Fruit fly (Drosophila melanogaster) whole organism, embryonic: ENCODE measurements around the gene miple2.

Experiments used
- Aef1 ChIP-seq: fragments of 200-800 bp; sonication (Bioruptor generic); IDR thresholded peaks from 3 replicates; pipeline ENCODE4 v1.3.6; 2022; ENCODE audit warnings: missing biosample characterization, missing genetic modification characterization
- Asciz ChIP-seq: fragments of 200-800 bp; sonication (Bioruptor generic); optimal IDR thresholded peaks from 2 replicates; lab custom pipeline; 2017; ENCODE audit warnings: missing biosample characterization, mild to moderate bottlenecking, missing genetic modification characterization, missing genetic modification reagents
- CG10147 ChIP-seq: fragments of 200-800 bp; sonication (Bioruptor generic); optimal IDR thresholded peaks from 2 replicates; lab custom pipeline; 2019; ENCODE audit warnings: missing biosample characterization, mild to moderate bottlenecking, missing genetic modification characterization, moderate library complexity
- CG11560 ChIP-seq: fragments of 200-800 bp; sonication (Bioruptor generic); IDR thresholded peaks from 3 replicates; pipeline ENCODE4 v1.3.6; 2022; ENCODE audit warnings: missing biosample characterization, missing genetic modification characterization
- CG1233 ChIP-seq: fragments of 200-800 bp; sonication (Bioruptor generic); optimal IDR thresholded peaks from 4 replicates; lab custom pipeline; 2018; ENCODE audit warnings: missing biosample characterization, mild to moderate bottlenecking, missing genetic modification characterization
- CG13624 ChIP-seq: fragments of 200-800 bp; sonication (Bioruptor generic); optimal IDR thresholded peaks from 2 replicates; lab custom pipeline; 2016; ENCODE audit warnings: missing biosample characterization, missing genetic modification characterization
- CG1603 ChIP-seq: fragments of 200-800 bp; sonication (Bioruptor generic); optimal IDR thresholded peaks from 2 replicates; lab custom pipeline; 2019; ENCODE audit warnings: missing biosample characterization, mild to moderate bottlenecking, missing genetic modification characterization, moderate library complexity
- CG16815 ChIP-seq: fragments of 200-800 bp; sonication (Bioruptor generic); optimal IDR thresholded peaks from 3 replicates; lab custom pipeline; 2017; ENCODE audit warnings: missing biosample characterization, mild to moderate bottlenecking, missing genetic modification characterization
- CG17328 ChIP-seq: fragments of 200-800 bp; sonication (Bioruptor generic); IDR thresholded peaks from 2 replicates; pipeline ENCODE4 v1.3.6; 2022; ENCODE audit warnings: missing biosample characterization, missing genetic modification characterization
- CG17568 ChIP-seq: fragments of 200-800 bp; sonication (Bioruptor generic); optimal IDR thresholded peaks from 2 replicates; lab custom pipeline; 2018; ENCODE audit warnings: missing biosample characterization, mild to moderate bottlenecking, missing genetic modification characterization, moderate library complexity
- CG17802 ChIP-seq: fragments of 200-800 bp; sonication (Bioruptor generic); optimal IDR thresholded peaks from 2 replicates; lab custom pipeline; 2018; ENCODE audit warnings: missing biosample characterization, mild to moderate bottlenecking, missing genetic modification characterization, moderate library complexity
- CG3065 ChIP-seq: fragments of 200-800 bp; sonication (Bioruptor generic); optimal IDR thresholded peaks from 2 replicates; lab custom pipeline; 2016; ENCODE audit warnings: missing biosample characterization, missing genetic modification characterization
- CG34422 ChIP-seq: fragments of 200-800 bp; sonication (Bioruptor generic); IDR thresholded peaks from 3 replicates; pipeline ENCODE4 v1.3.6; 2022; ENCODE audit warnings: missing biosample characterization, missing genetic modification characterization
- CG4328 ChIP-seq: fragments of 200-800 bp; sonication (Bioruptor generic); optimal IDR thresholded peaks from 3 replicates; lab custom pipeline; 2017; ENCODE audit warnings: missing biosample characterization, missing genetic modification reagents, missing genetic modification characterization
- CG5180 ChIP-seq: fragments of 200-800 bp; sonication (Bioruptor generic); optimal IDR thresholded peaks from 3 replicates; lab custom pipeline; 2017; ENCODE audit warnings: missing biosample characterization, missing genetic modification characterization, mild to moderate bottlenecking, moderate library complexity, missing genetic modification reagents
- CG6683 ChIP-seq: fragments of 200-800 bp; sonication (Bioruptor generic); optimal IDR thresholded peaks from 2 replicates; lab custom pipeline; 2017; ENCODE audit warnings: missing biosample characterization, mild to moderate bottlenecking, missing genetic modification characterization, missing genetic modification reagents
- CG6813 ChIP-seq: fragments of 200-800 bp; sonication (Bioruptor generic); optimal IDR thresholded peaks from 2 replicates; lab custom pipeline; 2017; ENCODE audit warnings: missing biosample characterization, missing genetic modification characterization, mild to moderate bottlenecking, moderate library complexity, missing genetic modification reagents
- CG6854 ChIP-seq: fragments of 200-800 bp; sonication (Bioruptor generic); optimal IDR thresholded peaks from 3 replicates; lab custom pipeline; 2017; ENCODE audit warnings: missing biosample characterization, mild to moderate bottlenecking, missing genetic modification characterization
- CG9797 ChIP-seq: fragments of 200-800 bp; sonication (Bioruptor generic); optimal IDR thresholded peaks from 3 replicates; lab custom pipeline; 2018; ENCODE audit warnings: missing biosample characterization, mild to moderate bottlenecking, missing genetic modification characterization
- CTCF ChIP-seq: fragments of 200-800 bp; sonication (Bioruptor generic); optimal IDR thresholded peaks from 2 replicates; lab custom pipeline; 2017; ENCODE audit warnings: missing biosample characterization, mild to moderate bottlenecking, missing genetic modification characterization, moderate library complexity
- D19B ChIP-seq: fragments of 200-800 bp; sonication (Bioruptor generic); optimal IDR thresholded peaks from 2 replicates; lab custom pipeline; 2017; ENCODE audit warnings: missing biosample characterization, mild to moderate bottlenecking, missing genetic modification characterization
- Dbx ChIP-seq: fragments of 200-800 bp; sonication (Bioruptor generic); IDR thresholded peaks from 3 replicates; pipeline ENCODE4 v1.3.6; 2022; ENCODE audit warnings: missing biosample characterization, missing genetic modification characterization
- HHEX ChIP-seq: fragments of 200-800 bp; sonication (Bioruptor generic); optimal IDR thresholded peaks from 3 replicates; lab custom pipeline; 2017; ENCODE audit warnings: missing biosample characterization, mild to moderate bottlenecking, missing genetic modification characterization, missing genetic modification reagents
- HLHmδ ChIP-seq: fragments of 200-800 bp; sonication (Bioruptor generic); optimal IDR thresholded peaks from 2 replicates; lab custom pipeline; 2018; ENCODE audit warnings: missing biosample characterization, mild to moderate bottlenecking, missing genetic modification characterization, moderate library complexity
- Hmx ChIP-seq: fragments of 200-800 bp; sonication (Bioruptor generic); optimal IDR thresholded peaks from 2 replicates; lab custom pipeline; 2016; ENCODE audit warnings: missing biosample characterization, missing genetic modification characterization
- Hr3 ChIP-seq: fragments of 200-800 bp; sonication (Bioruptor generic); optimal IDR thresholded peaks from 3 replicates; lab custom pipeline; 2016; ENCODE audit warnings: missing biosample characterization, missing genetic modification characterization
- NC2β ChIP-seq: fragments of 200-800 bp; sonication (Bioruptor generic); optimal IDR thresholded peaks from 2 replicates; lab custom pipeline; 2016; ENCODE audit warnings: missing biosample characterization, missing genetic modification characterization
- Nf-YC ChIP-seq: fragments of 200-800 bp; optimal IDR thresholded peaks from 3 replicates; lab custom pipeline; 2019; ENCODE audit warnings: missing biosample characterization, mild to moderate bottlenecking, missing genetic modification characterization, moderate library complexity
- Opbp ChIP-seq: fragments of 200-800 bp; sonication (Bioruptor generic); IDR thresholded peaks from 3 replicates; pipeline ENCODE4 v1.3.6; 2022; ENCODE audit warnings: missing biosample characterization, missing genetic modification characterization; ENCODE audit not compliant: partially characterized antibody
- Optix ChIP-seq: fragments of 200-800 bp; sonication (Bioruptor generic); IDR thresholded peaks from 3 replicates; pipeline ENCODE4 v1.3.6; 2022; ENCODE audit warnings: missing biosample characterization, missing genetic modification characterization
- Poxn ChIP-seq: fragments of 200-800 bp; sonication (Bioruptor generic); IDR thresholded peaks from 2 replicates; pipeline ENCODE4 v1.3.6; 2022; ENCODE audit warnings: missing biosample characterization, missing genetic modification characterization
- amos ChIP-seq: fragments of 200-800 bp; sonication (Bioruptor generic); IDR thresholded peaks from 2 replicates; pipeline ENCODE4 v1.3.6; 2022; ENCODE audit warnings: missing biosample characterization, missing genetic modification characterization; ENCODE audit not compliant: partially characterized antibody
- bbx ChIP-seq: fragments of 200-800 bp; sonication (Bioruptor generic); IDR thresholded peaks from 2 replicates; pipeline ENCODE4 v1.3.6; 2022; ENCODE audit warnings: missing biosample characterization, missing genetic modification characterization; ENCODE audit not compliant: partially characterized antibody
- bcd ChIP-seq: fragments of 200-800 bp; sonication (Bioruptor generic); optimal IDR thresholded peaks from 2 replicates; lab custom pipeline; 2017; ENCODE audit warnings: missing biosample characterization, mild to moderate bottlenecking, missing genetic modification characterization
- btn ChIP-seq: fragments of 200-800 bp; sonication (Bioruptor generic); optimal IDR thresholded peaks from 2 replicates; lab custom pipeline; 2016; ENCODE audit warnings: missing biosample characterization, missing genetic modification characterization
- dpn ChIP-seq, 2 experiments: fragments of 200-800 bp; sonication (Bioruptor generic); optimal IDR thresholded peaks; 3 replicates each; lab custom pipeline; 2016; ENCODE audit warnings: missing biosample characterization in 2 of 2, missing genetic modification characterization in 2 of 2
- en ChIP-seq: fragments of 200-800 bp; sonication (Bioruptor generic); optimal IDR thresholded peaks from 2 replicates; lab custom pipeline; 2016; ENCODE audit warnings: missing biosample characterization, missing genetic modification characterization
- exex ChIP-seq: fragments of 200-800 bp; sonication (Bioruptor generic); optimal IDR thresholded peaks from 4 replicates; lab custom pipeline; 2018; ENCODE audit warnings: missing biosample characterization, mild to moderate bottlenecking, missing genetic modification characterization, moderate library complexity
- fd102C ChIP-seq: fragments of 200-800 bp; sonication (Bioruptor generic); optimal IDR thresholded peaks from 2 replicates; lab custom pipeline; 2018; ENCODE audit warnings: missing biosample characterization, mild to moderate bottlenecking, missing genetic modification characterization, moderate library complexity
- fu2 ChIP-seq: fragments of 200-800 bp; sonication (Bioruptor generic); optimal IDR thresholded peaks from 2 replicates; lab custom pipeline; 2016; ENCODE audit warnings: missing biosample characterization, missing genetic modification characterization
- kni ChIP-seq: fragments of 200-800 bp; sonication (Bioruptor generic); optimal IDR thresholded peaks from 3 replicates; lab custom pipeline; 2017; ENCODE audit warnings: mild to moderate bottlenecking, missing biosample characterization, missing genetic modification reagents, missing genetic modification characterization
- p53 ChIP-seq: fragments of 200-800 bp; sonication (Bioruptor generic); optimal IDR thresholded peaks from 2 replicates; lab custom pipeline; 2016; ENCODE audit warnings: missing biosample characterization, missing genetic modification characterization
- pb ChIP-seq: fragments of 200-800 bp; sonication (Bioruptor generic); optimal IDR thresholded peaks from 3 replicates; lab custom pipeline; 2016; ENCODE audit warnings: missing biosample characterization, missing genetic modification characterization
- phol ChIP-seq: fragments of 200-800 bp; sonication (Bioruptor generic); optimal IDR thresholded peaks from 3 replicates; lab custom pipeline; 2018; ENCODE audit warnings: missing biosample characterization, mild to moderate bottlenecking, missing genetic modification characterization, moderate library complexity
- rib ChIP-seq: fragments of 200-800 bp; sonication (Bioruptor generic); IDR thresholded peaks from 2 replicates; pipeline ENCODE4 v1.3.6; 2022; ENCODE audit warnings: missing biosample characterization, missing genetic modification characterization
- sens-2 ChIP-seq: fragments of 200-800 bp; sonication (Bioruptor generic); IDR thresholded peaks from 2 replicates; pipeline ENCODE4 v1.3.6; 2022; ENCODE audit warnings: missing biosample characterization, missing genetic modification characterization
- ttk ChIP-seq: fragments of 200-800 bp; sonication (Bioruptor generic); IDR thresholded peaks from 2 replicates; pipeline ENCODE4 v2.1.2; 2022; ENCODE audit warnings: missing biosample characterization, missing genetic modification characterization
- twi ChIP-seq: fragments of 200-800 bp; optimal IDR thresholded peaks from 2 replicates; lab custom pipeline; 2019; ENCODE audit warnings: missing biosample characterization, mild to moderate bottlenecking, missing genetic modification characterization, moderate library complexity
- unc-4 ChIP-seq: fragments of 200-800 bp; sonication (Bioruptor generic); IDR thresholded peaks from 2 replicates; pipeline ENCODE4 v1.3.6; 2022; ENCODE audit warnings: missing biosample characterization, missing genetic modification characterization; ENCODE audit not compliant: partially characterized antibody
- unpg ChIP-seq: fragments of 200-800 bp; sonication (Bioruptor generic); optimal IDR thresholded peaks from 3 replicates; lab custom pipeline; 2018; ENCODE audit warnings: missing biosample characterization, mild to moderate bottlenecking, missing genetic modification characterization, moderate library complexity
- zf30C ChIP-seq: fragments of 200-800 bp; sonication (Bioruptor generic); optimal IDR thresholded peaks from 3 replicates; lab custom pipeline; 2018; ENCODE audit warnings: missing biosample characterization, mild to moderate bottlenecking, missing genetic modification characterization

miple2 gene

DNA sequence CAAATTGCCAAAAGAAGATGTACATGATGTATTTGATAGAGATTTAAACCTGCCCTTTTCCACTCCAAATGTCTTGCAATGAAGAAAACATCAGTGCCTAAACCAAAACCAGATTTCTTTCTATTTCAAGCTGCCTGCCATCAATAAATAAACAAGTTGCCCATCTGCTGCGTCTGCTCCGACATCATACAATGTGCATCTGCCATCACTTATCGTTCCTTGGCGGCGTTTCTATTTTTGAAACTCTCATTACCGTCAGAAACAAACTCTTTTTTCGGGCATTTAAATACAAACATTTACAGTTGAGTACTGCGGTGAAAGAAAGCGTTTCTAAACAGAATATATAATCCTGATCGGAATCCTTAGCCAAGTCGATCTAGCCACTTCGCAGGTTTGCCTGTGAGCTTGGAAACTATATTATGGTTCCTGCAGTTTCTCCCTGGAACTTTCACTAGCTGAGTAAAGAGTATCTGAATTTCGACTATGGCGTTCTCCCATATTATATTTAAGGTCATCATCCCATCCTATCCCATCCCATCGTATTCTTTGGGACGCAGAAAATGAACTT is 23.9 kb downstream of the miple2 start (continued):
- TF ChIP-seq CG17802 (tag; lab: Kevin White, UChicago) (no peak), sens-2 (no peak), HLHmδ (no peak), ttk (GFP tag; lab: Robert Waterston, UW) (no peak), amos (GFP tag; lab: Robert Waterston, UW) (no peak), HHEX (GFP tag; lab: Kevin White, UChicago) (no peak), NC2β (GFP tag; lab: Kevin White, UChicago) (no peak), bbx (GFP tag; lab: Robert Waterston, UW) (no peak), CG6854 (GFP tag; lab: Kevin White, UChicago) (no peak), CG3065 (no peak), CG13624 (no peak), phol (tag; lab: Kevin White, UChicago) (peak; percentile 62), fd102C (GFP tag; lab: Kevin White, UChicago) (no peak), exex (tag; lab: Kevin White, UChicago) (no peak), D19B (GFP tag; lab: Kevin White, UChicago) (no peak), kni (GFP tag; lab: Kevin White, UChicago) (no peak), Optix (peak; percentile 31; the same call in 1 of the 3 replicates), btn (GFP tag; lab: Kevin White, UChicago) (no peak), Hr3 (GFP tag; lab: Kevin White, UChicago) (no peak), p53 (GFP tag; lab: Kevin White, UChicago) (no peak), CG11560 (tag; lab: Robert Waterston, UW) (no peak), pb (GFP tag; lab: Kevin White, UChicago) (no peak), CG5180 (no peak), rib (GFP tag; lab: Robert Waterston, UW) (no peak), Asciz (GFP tag; lab: Kevin White, UChicago) (peak; percentile 18), CG17328 (GFP tag; lab: Robert Waterston, UW) (no peak), fu2 (GFP tag; lab: Kevin White, UChicago) (no peak), CG17568 (GFP tag; lab: Kevin White, UChicago) (no peak), twi (tag; lab: Kevin White, UChicago) (peak; percentile 95), CG1233 (peak; percentile 13), unpg (peak; percentile 25), CG9797 (GFP tag; lab: Kevin White, UChicago) (no peak), CG10147 (GFP tag; lab: Kevin White, UChicago) (no peak), Opbp (GFP tag; lab: Robert Waterston, UW) (no peak), CG34422 (GFP tag; lab: Robert Waterston, UW) (no peak), Dbx (GFP tag; lab: Robert Waterston, UW) (no peak), Hmx (GFP tag; lab: Kevin White, UChicago) (no peak), CG16815 (GFP tag; lab: Kevin White, UChicago) (no peak), CG1603 (tag; lab: Kevin White, UChicago) (peak; percentile 49), en (GFP tag; lab: Kevin White, UChicago) (no peak), unc-4 (GFP tag; lab: Robert Waterston, UW) (no peak), Aef1 (GFP tag; lab: Robert Waterston, UW) (no peak), bcd (GFP tag; lab: Kevin White, UChicago) (peak; percentile 2), zf30C (no peak), CG6813 (no peak), dpn (GFP tag; optimal IDR thresholded peaks at IDR 0.05; lab: Kevin White, UChicago) (no peak), CTCF (GFP tag; lab: Kevin White, UChicago) (no peak), Poxn (GFP tag; lab: Robert Waterston, UW) (no peak), Nf-YC (tag; lab: Kevin White, UChicago) (no peak), CG6683 (GFP tag; lab: Kevin White, UChicago) (no peak), CG4328 (GFP tag; lab: Kevin White, UChicago) (no peak)
